Fruit fly (Drosophila melanogaster): Measurements from ENCODE around the gene Rph.

Rph gene

dm6 chrX:10787352-10787751, 29.9 kb upstream of the Rph start (continued):
- no peak for TF ChIP-seq CG8290 (GFP tag; optimal IDR thresholded peaks at IDR 0.05)
- TF ChIP-seq CG8290 (tag; optimal IDR thresholded peaks at IDR 0.05), result peak in 1 of 2 experiments; percentile 28
- no peak for TF ChIP-seq br (optimal IDR thresholded peaks at IDR 0.05)
- no peak for TF ChIP-seq nerfin-1 (tag; optimal IDR thresholded peaks at IDR 0.05)
- no peak for TF ChIP-seq so (GFP tag; IDR thresholded peaks at IDR 0.05)
- no peak for TF ChIP-seq Oaz (GFP tag; IDR thresholded peaks at IDR 0.05)
- peak; percentile 55; the same call in 1 of the 2 replicates for TF ChIP-seq bbx (GFP tag; IDR thresholded peaks at IDR 0.05; ENCODE audit: partially characterized antibody)
- peak; percentile 9; the same call in 1 of the 2 replicates for TF ChIP-seq nerfin-2 (GFP tag; IDR thresholded peaks at IDR 0.05; ENCODE audit: partially characterized antibody)
- TF ChIP-seq CG18011 (GFP tag; optimal IDR thresholded peaks at IDR 0.05), result no peak
- no peak for TF ChIP-seq Hmx (GFP tag; optimal IDR thresholded peaks at IDR 0.05)
- TF ChIP-seq gsb (GFP tag; IDR thresholded peaks at IDR 0.05), result no peak
- no peak for TF ChIP-seq disco-r (GFP tag; optimal IDR thresholded peaks at IDR 0.05)
- no peak for TF ChIP-seq amos (GFP tag; IDR thresholded peaks at IDR 0.05; ENCODE audit: partially characterized antibody)
- no peak for TF ChIP-seq CG2120 (GFP tag; optimal IDR thresholded peaks at IDR 0.05)
- no peak for TF ChIP-seq oc (tag; optimal IDR thresholded peaks at IDR 0.05)
- no peak for TF ChIP-seq CG14014 (GFP tag; IDR thresholded peaks at IDR 0.05)
- no peak for TF ChIP-seq dmrt99B (tag; optimal IDR thresholded peaks at IDR 0.05)
- TF ChIP-seq tna (GFP tag; IDR thresholded peaks at IDR 0.05; ENCODE audit: partially characterized antibody), result 0 out of 2 replicates have a peak, but pooled peaks have one; percentile 10
- no peak for TF ChIP-seq CG2889 (GFP tag; IDR thresholded peaks at IDR 0.05)
- TF ChIP-seq CG5245 (GFP tag; optimal IDR thresholded peaks at IDR 0.05), result no peak
- no peak for TF ChIP-seq stwl (tag; optimal IDR thresholded peaks at IDR 0.05)
- no peak for TF ChIP-seq CG3281 (GFP tag; optimal IDR thresholded peaks at IDR 0.05)
- TF ChIP-seq seq (GFP tag; IDR thresholded peaks at IDR 0.05), result no peak
- TF ChIP-seq CG6791 (GFP tag; IDR thresholded peaks at IDR 0.05; ENCODE audit: partially characterized antibody), result 0 out of 3 replicates have a peak, but pooled peaks have one; percentile 20
- no peak for TF ChIP-seq ind (GFP tag; optimal IDR thresholded peaks at IDR 0.05)
- no peak for TF ChIP-seq CG16813 (GFP tag; IDR thresholded peaks at IDR 0.05; ENCODE audit: partially characterized antibody)
- TF ChIP-seq caup (GFP tag; optimal IDR thresholded peaks at IDR 0.05; ENCODE audit: severe bottlenecking), result no peak
- TF ChIP-seq CG4854 (GFP tag; optimal IDR thresholded peaks at IDR 0.05), result no peak
- no peak for TF ChIP-seq CG3847 (GFP tag; IDR thresholded peaks at IDR 0.05)
- TF ChIP-seq MBD-R2 (GFP tag; IDR thresholded peaks at IDR 0.05), result 0 out of 2 replicates have a peak, but pooled peaks have one; percentile 17
- no peak for TF ChIP-seq CG11093 (GFP tag; IDR thresholded peaks at IDR 0.05)
- TF ChIP-seq CG6854 (GFP tag; optimal IDR thresholded peaks at IDR 0.05), result no peak
- no peak for TF ChIP-seq CG9797 (GFP tag; optimal IDR thresholded peaks at IDR 0.05)
- no peak for TF ChIP-seq Tbp (GFP tag; optimal IDR thresholded peaks at IDR 0.05)
- TF ChIP-seq CG8478 (optimal IDR thresholded peaks at IDR 0.05), result no peak
- TF ChIP-seq psq (GFP tag; optimal IDR thresholded peaks at IDR 0.05), result no peak
- TF ChIP-seq CG16863 (GFP tag; optimal IDR thresholded peaks at IDR 0.05), result no peak
- no peak for TF ChIP-seq da (GFP tag; optimal IDR thresholded peaks at IDR 0.05)
- no peak for TF ChIP-seq NK7.1 (GFP tag; optimal IDR thresholded peaks at IDR 0.05)
- no peak for TF ChIP-seq Side (GFP tag; optimal IDR thresholded peaks at IDR 0.05)
- no peak for TF ChIP-seq scrt (GFP tag; optimal IDR thresholded peaks at IDR 0.05)
- TF ChIP-seq CG17361 (GFP tag; IDR thresholded peaks at IDR 0.05), result no peak
- no peak for TF ChIP-seq CG31224 (GFP tag; IDR thresholded peaks at IDR 0.05)
- no peak for TF ChIP-seq BEAF-32 (GFP tag; optimal IDR thresholded peaks at IDR 0.05)
- no peak for TF ChIP-seq CG34422 (GFP tag; IDR thresholded peaks at IDR 0.05)
- TF ChIP-seq chif (GFP tag; optimal IDR thresholded peaks at IDR 0.05), result no peak
- TF ChIP-seq gcm2 (GFP tag; optimal IDR thresholded peaks at IDR 0.05), result no peak
- TF ChIP-seq wek (GFP tag; optimal IDR thresholded peaks at IDR 0.05), result peak; percentile 76
- no peak for TF ChIP-seq insv (GFP tag; optimal IDR thresholded peaks at IDR 0.05)
- TF ChIP-seq Dp (GFP tag; optimal IDR thresholded peaks at IDR 0.05), result no peak
- no peak for TF ChIP-seq CkIIα-i1 (GFP tag; IDR thresholded peaks at IDR 0.05)
- no peak for TF ChIP-seq ac (GFP tag; optimal IDR thresholded peaks at IDR 0.05)

Data from whole organism, embryonic.